Worm (Caenorhabditis elegans) whole organism, L4 larva: ENCODE data around the gene fbxa-116.

Source experiments
- R02D3.7 ChIP-seq: fragments of 150-350 bp; sonication (generic microtip); optimal IDR thresholded peaks from 3 replicates; lab custom pipeline; 2014; ENCODE audit warnings: missing biosample characterization, missing genetic modification characterization
- ces-1 ChIP-seq: fragments of 150-350 bp; sonication (generic microtip); optimal IDR thresholded peaks from 4 replicates; lab custom pipeline; 2014; ENCODE audit warnings: missing biosample characterization, missing genetic modification reagents, missing genetic modification characterization
- cey-2 ChIP-seq: sonication (generic microtip); optimal IDR thresholded peaks from 3 replicates; lab custom pipeline; 2017; ENCODE audit warnings: missing genetic modification characterization, mild to moderate bottlenecking, missing compliant biosample characterization, antibody characterized with exemption, borderline replicate concordance; ENCODE audit not compliant: insufficient read depth
- fos-1 ChIP-seq: fragments of 150-350 bp; optimal IDR thresholded peaks from 2 replicates; lab custom pipeline; 2014; ENCODE audit warnings: missing biosample characterization, missing genetic modification characterization
- lin-39 ChIP-seq: fragments of 150-350 bp; optimal IDR thresholded peaks from 2 replicates; lab custom pipeline; 2014; ENCODE audit warnings: missing biosample characterization, missing genetic modification reagents, missing genetic modification characterization
- mdt-29 ChIP-seq: fragments of 200-800 bp; sonication (Bioruptor generic); IDR thresholded peaks from 2 replicates; pipeline ENCODE4 v1.3.6; 2022; ENCODE audit warnings: missing genetic modification reagents, missing genetic modification characterization, missing compliant biosample characterization
- nhr-11 ChIP-seq: fragments of 150-350 bp; optimal IDR thresholded peaks from 2 replicates; lab custom pipeline; 2014; ENCODE audit warnings: missing biosample characterization, missing genetic modification characterization
- nhr-28 ChIP-seq: fragments of 150-350 bp; optimal IDR thresholded peaks from 2 replicates; lab custom pipeline; 2014; ENCODE audit warnings: missing biosample characterization, missing genetic modification characterization
- skn-1 ChIP-seq: fragments of 150-350 bp; optimal IDR thresholded peaks from 2 replicates; lab custom pipeline; 2014; ENCODE audit warnings: missing biosample characterization, missing genetic modification characterization
- unc-62 ChIP-seq, 3 experiments: fragments of 150-350 bp in 1 of 3; sonication (generic microtip); optimal IDR thresholded peaks in 2 of 3; peaks in 1 of 3; 1 replicate in 1 of 3; 2 replicates in 2 of 3; lab custom pipeline; 2014 to 2017; ENCODE audit warnings: missing biosample characterization in 3 of 3, missing genetic modification characterization in 3 of 3, missing genetic modification reagents in 3 of 3, missing genotype in 1 of 3
- ztf-11 ChIP-seq: fragments of 150-350 bp; optimal IDR thresholded peaks from 2 replicates; lab custom pipeline; 2014; ENCODE audit warnings: missing biosample characterization, missing genetic modification characterization

- TF ChIP-seq R02D3.7 (tag; lab: Kevin White, UChicago), result no peak
- no peak for TF ChIP-seq skn-1 (tag; lab: Kevin White, UChicago)
- TF ChIP-seq unc-62 (GFP tag; optimal IDR thresholded peaks at IDR 0.05 in 1 of 2; lab: Kevin White, UChicago), result no peak
- no peak for TF ChIP-seq unc-62 (tag; optimal IDR thresholded peaks at IDR 0.05; lab: Kevin White, UChicago)
- TF ChIP-seq lin-39 (tag; lab: Kevin White, UChicago), result no peak
- no peak for TF ChIP-seq cey-2
- no peak for TF ChIP-seq ztf-11 (tag; lab: Kevin White, UChicago)
- TF ChIP-seq fos-1, result no peak
- no peak for TF ChIP-seq nhr-28 (tag; lab: Kevin White, UChicago)
- no peak for TF ChIP-seq nhr-11
- no peak for TF ChIP-seq ces-1 (GFP tag; lab: Kevin White, UChicago)
- TF ChIP-seq mdt-29 (GFP tag; lab: Robert Waterston, UW), result no peak
Measured at ce11 chrV:20234439-20234838, 45.7 kb upstream of the fbxa-116 start.
